Fruit fly (Drosophila melanogaster) whole organism, wandering third instar larva: Measurements from ENCODE around the gene Surf4.

Experiments
- Dfd ChIP-seq: fragments of >200 bp; optimal IDR thresholded peaks from 2 replicates; lab custom pipeline; 2017; ENCODE audit warnings: missing biosample characterization, missing genetic modification characterization
- Hr83 ChIP-seq: fragments of 200-300 bp; sonication (Bioruptor generic); optimal IDR thresholded peaks from 2 replicates; lab custom pipeline; 2016; ENCODE audit warnings: missing biosample characterization, mild to moderate bottlenecking, missing genetic modification characterization, moderate library complexity; ENCODE audit not compliant: poor library complexity, severe bottlenecking
- fru ChIP-seq: fragments of 200-800 bp; sonication (Bioruptor generic); optimal IDR thresholded peaks from 3 replicates; lab custom pipeline; 2016; ENCODE audit warnings: missing biosample characterization, mild to moderate bottlenecking, missing genetic modification characterization
- pan ChIP-seq: fragments of >200 bp; optimal IDR thresholded peaks from 2 replicates; lab custom pipeline; 2017
- psq ChIP-seq: fragments of 200-800 bp; sonication (Bioruptor generic); optimal IDR thresholded peaks from 3 replicates; lab custom pipeline; 2017; ENCODE audit warnings: missing biosample characterization, mild to moderate bottlenecking, missing genetic modification characterization, moderate library complexity

dm6 chr3R:15328083-15328779 lies 17.7 kb downstream of the Surf4 start, which contains the start of the genes CG6236 and ea:
- TF ChIP-seq Hr83 (GFP tag; lab: Kevin White, UChicago) = no peak
- TF ChIP-seq Dfd (GFP tag; lab: Kevin White, UChicago) = no peak
- no peak for TF ChIP-seq pan (lab: Kevin White, UChicago)
- no peak for TF ChIP-seq fru (GFP tag; lab: Kevin White, UChicago)
- TF ChIP-seq psq (GFP tag; lab: Kevin White, UChicago) = no peak
